Fruit fly (Drosophila melanogaster) whole organism, pupa: Measurements from ENCODE around the gene Acp63F.

Experiments used
- CG10348 ChIP-seq: fragments of 200-800 bp; sonication (Bioruptor generic); IDR thresholded peaks from 2 replicates; pipeline ENCODE4 v1.3.6; 2022; ENCODE audit warnings: missing biosample characterization, missing genetic modification characterization
- CG32121 ChIP-seq: fragments of 200-800 bp; sonication (Bioruptor generic); IDR thresholded peaks from 2 replicates; pipeline ENCODE4 v1.3.6; 2022; ENCODE audit warnings: missing biosample characterization, missing genetic modification characterization
- CG4496 ChIP-seq: fragments of 200-800 bp; sonication (Bioruptor generic); IDR thresholded peaks from 3 replicates; pipeline ENCODE4 v1.3.6; 2022; ENCODE audit warnings: missing biosample characterization, missing genetic modification characterization
- CG8159 ChIP-seq: fragments of 200-800 bp; sonication (Bioruptor generic); optimal IDR thresholded peaks from 3 replicates; lab custom pipeline; 2018; ENCODE audit warnings: missing biosample characterization, mild to moderate bottlenecking, missing genetic modification characterization, moderate library complexity
- CG8301 ChIP-seq: fragments of 200-800 bp; sonication (Bioruptor generic); optimal IDR thresholded peaks from 2 replicates; lab custom pipeline; 2018; ENCODE audit warnings: missing biosample characterization, mild to moderate bottlenecking, missing genetic modification characterization
- gl ChIP-seq: fragments of 200-800 bp; sonication (Bioruptor generic); optimal IDR thresholded peaks from 2 replicates; lab custom pipeline; 2018; ENCODE audit warnings: missing biosample characterization, mild to moderate bottlenecking, missing genetic modification characterization

DNA sequence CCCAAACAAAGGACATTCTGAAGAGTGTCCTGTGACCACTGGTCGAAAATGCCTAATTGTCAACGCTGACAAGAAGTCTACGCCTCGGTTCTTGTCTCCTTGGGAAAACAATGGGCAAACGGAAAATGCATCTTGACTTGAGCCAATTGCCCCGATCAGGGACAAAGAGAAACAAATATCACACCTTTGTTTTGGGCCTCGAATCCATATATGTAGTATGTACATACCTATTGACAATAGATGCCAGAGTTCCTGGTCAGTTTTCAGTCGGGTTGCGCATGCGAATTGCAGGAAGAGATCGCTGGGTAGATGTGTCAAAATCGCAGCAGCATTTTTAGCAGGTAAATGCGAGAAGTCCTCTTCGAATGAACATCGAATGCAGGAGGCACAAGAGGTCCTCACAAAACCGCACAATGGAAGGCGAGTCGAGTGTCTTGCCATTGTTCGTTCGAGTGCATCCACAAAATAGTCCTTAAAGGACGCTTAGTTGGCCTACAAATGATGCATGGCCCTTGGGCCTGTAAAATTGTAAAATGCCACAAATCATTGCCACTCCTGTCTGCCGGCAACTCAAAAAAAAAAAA is 32.6 kb upstream of the Acp63F start:
- no peak for TF ChIP-seq gl
- TF ChIP-seq CG10348 (GFP tag; lab: Robert Waterston, UW) = no peak
- no peak for TF ChIP-seq CG8159
- no peak for TF ChIP-seq CG32121 (GFP tag; lab: Robert Waterston, UW)
- TF ChIP-seq CG4496 (GFP tag; lab: Robert Waterston, UW) = no peak
- TF ChIP-seq CG8301 = no peak
